Worm (Caenorhabditis elegans) whole organism, L1 larva: Measurements from ENCODE around the gene otpl-2.

ENCODE experiments used
- C16A3.4 ChIP-seq: fragments of 150-350 bp; optimal IDR thresholded peaks from 2 replicates; lab custom pipeline; 2014; ENCODE audit warnings: missing biosample characterization, missing genetic modification characterization
- F16B12.6 ChIP-seq: fragments of 150-350 bp; optimal IDR thresholded peaks from 2 replicates; lab custom pipeline; 2014; ENCODE audit warnings: missing biosample characterization, missing genetic modification characterization
- aly-2 ChIP-seq: fragments of 150-350 bp; optimal IDR thresholded peaks from 2 replicates; lab custom pipeline; 2014; ENCODE audit warnings: missing biosample characterization, missing genetic modification characterization
- ceh-82 ChIP-seq, 3 experiments: fragments of 150-350 bp in 1 of 3; sonication (generic microtip) in 2 of 3; optimal IDR thresholded peaks; 2 replicates each; lab custom pipeline; 2014 to 2017; ENCODE audit warnings: missing biosample characterization in 3 of 3, missing genetic modification characterization in 3 of 3
- ceh-88 ChIP-seq: fragments of 200-800 bp; sonication (Bioruptor generic); IDR thresholded peaks from 2 replicates; pipeline ENCODE4 v1.3.6; 2022; ENCODE audit warnings: missing genetic modification characterization, missing compliant biosample characterization
- dpl-1 ChIP-seq, 3 experiments: fragments of 150-350 bp in 2 of 3; sonication (generic microtip) in 1 of 3; optimal IDR thresholded peaks; 2 replicates each; lab custom pipeline; 2014 to 2017; ENCODE audit warnings: missing biosample characterization in 3 of 3, missing genetic modification characterization in 3 of 3, missing genetic modification reagents in 3 of 3
- dsc-1 ChIP-seq: sonication (generic microtip); optimal IDR thresholded peaks from 2 replicates; lab custom pipeline; 2016; ENCODE audit warnings: mild to moderate bottlenecking, missing genetic modification characterization, missing compliant biosample characterization
- efl-1 ChIP-seq, 4 experiments: fragments of 150-350 bp; optimal IDR thresholded peaks in 3 of 4; peaks in 1 of 4; 1 replicate in 1 of 4; 2 replicates in 3 of 4; lab custom pipeline; 2014; ENCODE audit warnings: missing biosample characterization in 2 of 4, missing genetic modification characterization in 2 of 4, missing genetic modification reagents in 2 of 4
- fkh-8 ChIP-seq: sonication (generic microtip); optimal IDR thresholded peaks from 2 replicates; lab custom pipeline; 2016; ENCODE audit warnings: mild to moderate bottlenecking, missing genetic modification characterization, missing compliant biosample characterization
- grh-1 ChIP-seq: fragments of 200-800 bp; sonication (Bioruptor generic); IDR thresholded peaks from 2 replicates; pipeline ENCODE4 v1.3.6; 2022; ENCODE audit warnings: missing genetic modification reagents, missing genetic modification characterization, missing compliant biosample characterization
- hpl-2 ChIP-seq: fragments of 150-350 bp; optimal IDR thresholded peaks from 2 replicates; lab custom pipeline; 2014; ENCODE audit warnings: missing biosample characterization, missing genetic modification reagents, missing genetic modification characterization
- isw-1 ChIP-seq: fragments of 200-800 bp; sonication (Bioruptor generic); IDR thresholded peaks from 2 replicates; pipeline ENCODE4 v1.3.6; 2022; ENCODE audit warnings: missing genetic modification characterization, missing compliant biosample characterization
- lin-14 ChIP-seq: fragments of 200-800 bp; sonication (Bioruptor generic); optimal IDR thresholded peaks from 2 replicates; lab custom pipeline; 2018; ENCODE audit warnings: mild to moderate bottlenecking, missing genetic modification characterization, moderate library complexity, missing compliant biosample characterization
- lin-15B ChIP-seq: fragments of 150-350 bp; sonication (generic microtip); optimal IDR thresholded peaks from 3 replicates; lab custom pipeline; 2014; ENCODE audit warnings: missing biosample characterization, missing genetic modification characterization
- lin-35 ChIP-seq, 2 experiments: fragments of 150-350 bp; optimal IDR thresholded peaks; 2 replicates each; lab custom pipeline; 2014; ENCODE audit warnings: missing biosample characterization in 2 of 2, missing genetic modification characterization in 2 of 2, missing genetic modification reagents in 2 of 2
- lsy-2 ChIP-seq, 2 experiments: fragments of 150-350 bp; optimal IDR thresholded peaks; 2 replicates each; lab custom pipeline; 2014; ENCODE audit warnings: missing biosample characterization in 2 of 2, missing genetic modification characterization in 2 of 2
- mab-9 ChIP-seq: fragments of 200-800 bp; sonication (Bioruptor generic); IDR thresholded peaks from 2 replicates; pipeline ENCODE4 v1.3.6; 2022; ENCODE audit warnings: missing genetic modification reagents, missing genetic modification characterization, missing compliant biosample characterization
- mdl-1 ChIP-seq, 2 experiments: fragments of 150-350 bp; optimal IDR thresholded peaks; 2 replicates each; lab custom pipeline; 2014 to 2017; ENCODE audit warnings: missing biosample characterization in 2 of 2, missing genetic modification characterization in 2 of 2, inconsistent platforms in 1 of 2
- mef-2 ChIP-seq: fragments of 150-350 bp; optimal IDR thresholded peaks from 2 replicates; lab custom pipeline; 2014; ENCODE audit warnings: missing biosample characterization, missing genetic modification characterization
- mep-1 ChIP-seq: fragments of 150-350 bp; optimal IDR thresholded peaks from 2 replicates; lab custom pipeline; 2014; ENCODE audit warnings: missing biosample characterization, missing genetic modification characterization
- nhr-19 ChIP-seq: fragments of 200-800 bp; sonication (Bioruptor generic); conservative IDR thresholded peaks from 2 replicates; pipeline ENCODE4 v1.3.6; 2022; ENCODE audit warnings: missing genetic modification characterization, missing compliant biosample characterization
- nhr-20 ChIP-seq: sonication (generic microtip); optimal IDR thresholded peaks from 2 replicates; lab custom pipeline; 2016; ENCODE audit warnings: mild to moderate bottlenecking, missing genetic modification characterization, missing compliant biosample characterization
- nhr-47 ChIP-seq: sonication (generic microtip); optimal IDR thresholded peaks from 2 replicates; lab custom pipeline; 2016; ENCODE audit warnings: mild to moderate bottlenecking, missing genetic modification characterization, moderate library complexity, missing compliant biosample characterization
- nhr-76 ChIP-seq: sonication (generic microtip); optimal IDR thresholded peaks from 2 replicates; lab custom pipeline; 2017; ENCODE audit warnings: missing biosample characterization, missing genetic modification characterization
- nhr-84 ChIP-seq: sonication (generic microtip); optimal IDR thresholded peaks from 2 replicates; lab custom pipeline; 2017; ENCODE audit warnings: missing biosample characterization, missing genetic modification characterization
- nhr-85 ChIP-seq: sonication (generic microtip); peaks from one replicate; lab custom pipeline; 2016; ENCODE audit warnings: missing genetic modification characterization, inconsistent platforms, missing compliant biosample characterization
- nhr-90 ChIP-seq: sonication (generic microtip); optimal IDR thresholded peaks from 2 replicates; lab custom pipeline; 2016; ENCODE audit warnings: mild to moderate bottlenecking, missing genetic modification characterization, missing compliant biosample characterization; ENCODE audit not compliant: poor library complexity
- rnt-1 ChIP-seq: sonication (generic microtip); optimal IDR thresholded peaks from 2 replicates; lab custom pipeline; 2016; ENCODE audit warnings: mild to moderate bottlenecking, missing genetic modification characterization, moderate library complexity, missing compliant biosample characterization
- sup-37 ChIP-seq: fragments of 200-800 bp; sonication (Bioruptor generic); optimal IDR thresholded peaks from 2 replicates; lab custom pipeline; 2018; ENCODE audit warnings: mild to moderate bottlenecking, missing genetic modification characterization, missing compliant biosample characterization
- swsn-7 ChIP-seq: sonication (generic microtip); optimal IDR thresholded peaks from 2 replicates; lab custom pipeline; 2016; ENCODE audit warnings: missing genetic modification characterization, missing compliant biosample characterization
- unc-30 ChIP-seq: sonication (generic microtip); optimal IDR thresholded peaks from 2 replicates; lab custom pipeline; 2017; ENCODE audit warnings: missing biosample characterization, missing genetic modification characterization
- unc-86 ChIP-seq: sonication (generic microtip); optimal IDR thresholded peaks from 2 replicates; lab custom pipeline; 2016; ENCODE audit warnings: missing genetic modification characterization, missing compliant biosample characterization
- unc-98 ChIP-seq: fragments of 200-800 bp; sonication (Bioruptor generic); IDR thresholded peaks from 2 replicates; pipeline ENCODE4 v1.3.6; 2022; ENCODE audit warnings: missing genetic modification characterization, missing compliant biosample characterization
- xbp-1 ChIP-seq: sonication (generic microtip); optimal IDR thresholded peaks from 2 replicates; lab custom pipeline; 2016; ENCODE audit warnings: missing genetic modification characterization, missing compliant biosample characterization

The otpl-2 gene

DNA sequence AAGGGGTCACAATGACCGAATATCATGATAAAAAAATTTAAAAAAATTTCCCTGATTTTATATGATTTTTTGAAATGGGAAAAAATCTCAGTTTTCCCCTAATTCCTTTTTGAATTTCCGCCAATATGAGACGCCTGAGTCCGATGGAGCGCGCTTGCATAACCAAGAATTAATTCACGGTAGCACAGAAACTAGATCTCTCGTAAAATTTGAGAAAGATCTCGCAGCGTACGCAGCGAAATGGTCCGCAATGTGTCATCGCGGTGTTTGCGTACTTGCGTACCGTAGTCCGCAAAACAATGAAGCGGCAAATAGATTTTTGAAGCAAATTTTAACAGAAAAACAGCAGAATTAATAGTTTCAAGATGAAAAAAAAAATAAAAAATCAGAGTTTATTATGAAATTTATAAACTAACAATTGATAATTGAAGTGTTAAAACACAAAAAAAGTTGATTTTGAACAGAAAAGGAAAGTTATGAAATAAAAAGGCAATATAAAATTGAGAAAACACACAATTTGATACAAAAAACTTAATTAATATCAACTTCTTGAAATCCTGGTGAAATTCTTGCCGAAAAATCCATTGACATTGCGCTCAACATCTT lies 9.9 kb upstream of the otpl-2 start:
- TF ChIP-seq dsc-1 (tag; lab: Kevin White, UChicago) (peak; percentile 38), swsn-7 (tag; lab: Kevin White, UChicago) (peak; percentile 37), ceh-88 (GFP tag; lab: Robert Waterston, UW) (peak; percentile 84), nhr-19 (peak; percentile 93), lin-35 (GFP tag; optimal IDR thresholded peaks at IDR 0.05; lab: Kevin White, UChicago) (peak; percentile 48 to 70), dpl-1 (GFP tag; optimal IDR thresholded peaks at IDR 0.05; lab: Kevin White, UChicago) (peak; percentile 42 to 67 (median 48)), nhr-85 (tag; lab: Kevin White, UChicago) (peak; percentile 65), xbp-1 (tag; lab: Kevin White, UChicago) (peak; percentile 45), mab-9 (GFP tag; lab: Robert Waterston, UW) (peak; percentile 84), rnt-1 (tag; lab: Kevin White, UChicago) (peak; percentile 58), lsy-2 (tag; optimal IDR thresholded peaks at IDR 0.05; lab: Kevin White, UChicago) (peak; percentile 81 to 93), nhr-47 (tag; lab: Kevin White, UChicago) (peak; percentile 73), grh-1 (GFP tag; lab: Robert Waterston, UW) (peak; percentile 86), fkh-8 (peak; percentile 19), isw-1 (GFP tag; lab: Robert Waterston, UW) (peak; percentile 88), efl-1 (optimal IDR thresholded peaks at IDR 0.05; lab: Kevin White, UChicago) (peak; percentile 62 to 75), efl-1 (GFP tag; optimal IDR thresholded peaks at IDR 0.05 in 1 of 2; lab: Kevin White, UChicago) (peak; percentile 69 to 96), unc-86 (peak; percentile 34), nhr-20 (tag; lab: Kevin White, UChicago) (peak; percentile 48), unc-98 (GFP tag; lab: Robert Waterston, UW) (peak; percentile 89), F16B12.6 (tag; lab: Kevin White, UChicago) (peak; percentile 49)

DNA sequence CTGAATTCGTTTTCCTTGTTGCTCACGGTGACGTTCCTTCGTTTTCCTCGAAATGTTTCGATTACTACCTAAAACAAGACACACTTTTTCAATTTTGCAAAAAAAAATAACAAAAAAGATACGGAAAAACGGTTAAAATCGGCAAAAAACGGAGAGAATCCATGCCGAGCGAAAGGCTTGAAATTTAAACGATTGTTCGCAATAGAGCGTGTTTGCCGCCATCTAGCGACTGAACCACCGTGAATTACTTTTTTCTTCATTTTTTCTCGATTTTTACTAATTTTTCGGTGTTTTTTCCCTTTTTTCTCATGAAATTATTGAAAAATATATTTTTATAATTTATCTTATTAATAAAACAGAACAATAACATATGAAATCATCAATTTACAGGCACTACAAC lies 7.4 kb upstream of the otpl-2 start:
- peak in 1 of 2 experiments; percentile 13 for TF ChIP-seq lsy-2 (tag; optimal IDR thresholded peaks at IDR 0.05; lab: Kevin White, UChicago)

DNA sequence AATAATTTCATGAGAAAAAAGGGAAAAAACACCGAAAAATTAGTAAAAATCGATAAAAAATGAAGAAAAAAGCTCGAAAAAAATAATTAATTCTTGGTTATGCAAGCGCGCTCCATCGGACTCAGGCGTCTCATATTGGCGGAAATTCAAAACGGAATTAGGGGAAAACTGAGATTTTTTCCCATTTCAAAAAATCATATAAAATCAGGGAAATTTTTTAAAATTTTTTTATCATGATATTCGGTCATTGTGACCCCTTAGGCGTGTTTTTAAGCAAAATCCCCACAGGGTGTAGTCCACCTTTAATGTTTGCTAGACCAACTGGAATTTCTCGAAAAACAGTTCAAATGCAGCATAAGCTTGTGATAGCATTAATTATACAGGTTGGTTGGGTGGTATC lies 5.7 kb upstream of the otpl-2 start:
- TF ChIP-seq efl-1 (optimal IDR thresholded peaks at IDR 0.05; lab: Kevin White, UChicago) (peak in 1 of 2 experiments; percentile 68), efl-1 (GFP tag; optimal IDR thresholded peaks at IDR 0.05 in 1 of 2; lab: Kevin White, UChicago) (peak; percentile 57 to 95), dpl-1 (GFP tag; optimal IDR thresholded peaks at IDR 0.05; lab: Kevin White, UChicago) (peak in 1 of 3 experiments; percentile 36)
- TF ChIP-seq, all 84 proteins: peak for 2; not testable (repeated sequence) for 82

DNA sequence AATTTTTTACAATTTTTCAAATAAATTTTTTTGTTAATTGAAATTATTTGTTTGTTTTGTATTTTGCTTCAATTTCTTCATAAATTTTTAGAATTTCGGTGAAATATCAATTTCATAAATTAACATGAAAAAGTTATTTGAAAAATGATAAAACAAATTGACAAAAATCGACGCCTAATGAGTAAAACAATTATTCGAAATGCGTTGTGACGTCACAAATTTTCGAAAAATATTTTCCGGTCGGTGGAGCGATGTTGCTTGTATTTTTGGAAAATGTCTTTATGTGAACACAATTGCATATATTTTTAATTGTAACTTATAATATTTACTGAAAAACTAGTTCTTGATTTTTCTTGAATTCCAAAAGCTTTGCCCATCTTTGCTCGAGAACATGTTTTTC lies 7.0 kb downstream of the otpl-2 start:
- TF ChIP-seq nhr-76 (tag; lab: Kevin White, UChicago) (no peak), C16A3.4 (tag; lab: Kevin White, UChicago) (no peak), unc-86 (no peak), ceh-82 (tag; optimal IDR thresholded peaks at IDR 0.05; lab: Kevin White, UChicago) (no peak), nhr-85 (tag; lab: Kevin White, UChicago) (no peak), nhr-90 (no peak), lin-14 (no peak), nhr-84 (tag; lab: Kevin White, UChicago) (no peak), aly-2 (tag; lab: Kevin White, UChicago) (no peak), mep-1 (no peak), hpl-2 (GFP tag; lab: Kevin White, UChicago) (no peak), unc-30 (tag; lab: Kevin White, UChicago) (no peak), mdl-1 (tag; optimal IDR thresholded peaks at IDR 0.05; lab: Kevin White, UChicago) (no peak), mef-2 (no peak), sup-37 (GFP tag; lab: Kevin White, UChicago) (no peak), lin-15B (tag; lab: Kevin White, UChicago) (no peak)
